Worm (Caenorhabditis elegans) whole organism, L1 larva: ENCODE results near the gene R10E4.7.

Experiments used
- aly-2 ChIP-seq: fragments of 150-350 bp; optimal IDR thresholded peaks from 2 replicates; lab custom pipeline; 2014; ENCODE audit warnings: missing biosample characterization, missing genetic modification characterization
- ceh-82 ChIP-seq, 3 experiments: fragments of 150-350 bp in 1 of 3; sonication (generic microtip) in 2 of 3; optimal IDR thresholded peaks; 2 replicates each; lab custom pipeline; 2014 to 2017; ENCODE audit warnings: missing biosample characterization in 3 of 3, missing genetic modification characterization in 3 of 3
- elt-2 ChIP-seq: sonication (generic microtip); optimal IDR thresholded peaks from 2 replicates; lab custom pipeline; 2016; ENCODE audit warnings: missing genetic modification characterization, mild to moderate bottlenecking, inconsistent platforms, missing compliant biosample characterization, missing genetic modification reagents
- fkh-10 ChIP-seq: sonication (generic microtip); optimal IDR thresholded peaks from 2 replicates; lab custom pipeline; 2017; ENCODE audit warnings: missing biosample characterization, missing genetic modification reagents, missing genetic modification characterization
- lin-13 ChIP-seq: fragments of 150-350 bp; optimal IDR thresholded peaks from 2 replicates; lab custom pipeline; 2014; ENCODE audit warnings: missing biosample characterization, missing genetic modification reagents, missing genetic modification characterization
- lin-39 ChIP-seq: fragments of 150-350 bp; optimal IDR thresholded peaks from 2 replicates; lab custom pipeline; 2014; ENCODE audit warnings: missing biosample characterization, missing genetic modification reagents, missing genetic modification characterization
- lir-3 ChIP-seq: sonication (generic microtip); optimal IDR thresholded peaks from 2 replicates; lab custom pipeline; 2016; ENCODE audit warnings: mild to moderate bottlenecking, missing genetic modification characterization, moderate library complexity, missing compliant biosample characterization; ENCODE audit not compliant: poor library complexity
- lsy-2 ChIP-seq, 2 experiments: fragments of 150-350 bp; optimal IDR thresholded peaks; 2 replicates each; lab custom pipeline; 2014; ENCODE audit warnings: missing biosample characterization in 2 of 2, missing genetic modification characterization in 2 of 2
- nhr-12 ChIP-seq: sonication (generic microtip); optimal IDR thresholded peaks from 2 replicates; lab custom pipeline; 2017; ENCODE audit warnings: missing biosample characterization, missing genetic modification characterization
- nhr-237 ChIP-seq: fragments of 150-350 bp; optimal IDR thresholded peaks from 2 replicates; lab custom pipeline; 2014; ENCODE audit warnings: missing biosample characterization, missing genetic modification characterization
- nhr-90 ChIP-seq: sonication (generic microtip); optimal IDR thresholded peaks from 2 replicates; lab custom pipeline; 2016; ENCODE audit warnings: mild to moderate bottlenecking, missing genetic modification characterization, missing compliant biosample characterization; ENCODE audit not compliant: poor library complexity
- sup-37 ChIP-seq: fragments of 200-800 bp; sonication (Bioruptor generic); optimal IDR thresholded peaks from 2 replicates; lab custom pipeline; 2018; ENCODE audit warnings: mild to moderate bottlenecking, missing genetic modification characterization, missing compliant biosample characterization
- zip-4 ChIP-seq: fragments of 200-800 bp; sonication (Bioruptor generic); optimal IDR thresholded peaks from 2 replicates; lab custom pipeline; 2018; ENCODE audit warnings: mild to moderate bottlenecking, missing genetic modification characterization, moderate library complexity, missing compliant biosample characterization

DNA sequence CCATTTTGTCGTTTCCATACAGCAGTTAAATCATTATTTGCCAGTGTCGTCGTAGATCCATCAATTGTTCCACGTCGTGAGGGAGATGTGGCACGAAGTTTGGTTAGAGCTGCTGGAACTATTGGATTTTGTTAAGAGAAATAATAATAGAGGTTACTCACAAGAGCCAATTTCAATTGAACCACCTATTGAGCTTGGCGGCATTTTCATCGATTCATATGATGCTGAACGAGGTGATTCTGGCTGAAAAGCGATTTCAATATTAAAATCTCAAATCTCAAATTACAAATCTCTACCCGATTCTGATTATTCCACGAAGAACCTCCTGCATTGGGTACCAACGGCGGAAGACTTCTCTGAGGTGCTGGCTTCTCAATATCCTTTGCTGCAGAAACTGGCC is 36.7 kb upstream of the R10E4.7 start:
- TF ChIP-seq lin-39 (tag; lab: Kevin White, UChicago) (no peak), nhr-90 (tag; lab: Kevin White, UChicago) (no peak), aly-2 (tag; lab: Kevin White, UChicago) (no peak), ceh-82 (tag; optimal IDR thresholded peaks at IDR 0.05; lab: Kevin White, UChicago) (no peak), elt-2 (tag; lab: Kevin White, UChicago) (no peak), sup-37 (GFP tag; lab: Kevin White, UChicago) (no peak), lin-13 (no peak), lir-3 (no peak), lsy-2 (tag; optimal IDR thresholded peaks at IDR 0.05; lab: Kevin White, UChicago) (no peak), nhr-237 (tag; lab: Kevin White, UChicago) (no peak), zip-4 (GFP tag; lab: Kevin White, UChicago) (no peak), nhr-12 (tag; lab: Kevin White, UChicago) (no peak), fkh-10 (GFP tag; lab: Kevin White, UChicago) (no peak)
